Fruit fly (Drosophila melanogaster): ENCODE data around the gene CG15743.

The CG15743 gene

dm6 chrX:13253062-13253724 lies 32.3 kb upstream of the CG15743 start (continued):
- peak; percentile 55 for TF ChIP-seq mam (GFP tag; optimal IDR thresholded peaks at IDR 0.05)
- peak; percentile 51; the same call in 1 of the 2 replicates for TF ChIP-seq chm (GFP tag; IDR thresholded peaks at IDR 0.05)
- no peak for TF ChIP-seq CG12071 (GFP tag; optimal IDR thresholded peaks at IDR 0.05)
- peak in 1 of 2 experiments; percentile 45 for TF ChIP-seq chif (GFP tag; optimal IDR thresholded peaks at IDR 0.05)
- no peak for TF ChIP-seq CG7357 (GFP tag; IDR thresholded peaks at IDR 0.05)
- peak; percentile 23; the same call in 1 of the 2 replicates for TF ChIP-seq seq (GFP tag; IDR thresholded peaks at IDR 0.05)
- no peak for TF ChIP-seq CG6813 (GFP tag; optimal IDR thresholded peaks at IDR 0.05)
- peak; percentile 21 to 56 for TF ChIP-seq Hr51 (GFP tag; optimal IDR thresholded peaks at IDR 0.05)
- peak; percentile 66 for TF ChIP-seq CG12769 (tag; optimal IDR thresholded peaks at IDR 0.05)
- no peak for TF ChIP-seq CG43689 (GFP tag; IDR thresholded peaks at IDR 0.05)
- TF ChIP-seq vfl (GFP tag; optimal IDR thresholded peaks at IDR 0.05), result no peak
- TF ChIP-seq CoRest (tag; optimal IDR thresholded peaks at IDR 0.05), result peak; percentile 42
- TF ChIP-seq CG2712 (tag; optimal IDR thresholded peaks at IDR 0.05), result peak; percentile 44
- TF ChIP-seq ttk (GFP tag; IDR thresholded peaks at IDR 0.05), result peak; percentile 58
- no peak for TF ChIP-seq sug (tag; optimal IDR thresholded peaks at IDR 0.05)
- no peak for TF ChIP-seq prd (optimal IDR thresholded peaks at IDR 0.05)
- TF ChIP-seq prd (GFP tag; IDR thresholded peaks at IDR 0.05), result peak; percentile 30
- peak; percentile 18 for TF ChIP-seq CG12659 (GFP tag; optimal IDR thresholded peaks at IDR 0.05)
- no peak for TF ChIP-seq Doc2 (GFP tag; IDR thresholded peaks at IDR 0.05)
- peak; percentile 44 for TF ChIP-seq Oli (tag; optimal IDR thresholded peaks at IDR 0.05)
- TF ChIP-seq pita (GFP tag; optimal IDR thresholded peaks at IDR 0.05), result no peak
- peak; percentile 76 for TF ChIP-seq Rfx (GFP tag; IDR thresholded peaks at IDR 0.05)
- TF ChIP-seq ssp (GFP tag; IDR thresholded peaks at IDR 0.05), result peak; percentile 31; the same call in 1 of the 2 replicates
- TF ChIP-seq Hr3 (GFP tag; optimal IDR thresholded peaks at IDR 0.05), result no peak
- 0 out of 3 replicates have a peak, but pooled peaks have one; percentile 29 for TF ChIP-seq ase (GFP tag; IDR thresholded peaks at IDR 0.05)
- no peak for TF ChIP-seq cas (GFP tag; IDR thresholded peaks at IDR 0.05)
- TF ChIP-seq CG1832 (GFP tag; optimal IDR thresholded peaks at IDR 0.05), result no peak
- peak; percentile 40 for TF ChIP-seq CG12391 (tag; optimal IDR thresholded peaks at IDR 0.05)
- no peak for TF ChIP-seq Oaz (GFP tag; IDR thresholded peaks at IDR 0.05)
- TF ChIP-seq jigr1 (GFP tag; IDR thresholded peaks at IDR 0.05), result no peak
- TF ChIP-seq zfh1 (GFP tag; IDR thresholded peaks at IDR 0.05), result peak; percentile 57; the same call in 2 of the 3 replicates
- no peak for TF ChIP-seq CG1529 (GFP tag; optimal IDR thresholded peaks at IDR 0.05)
- TF ChIP-seq jumu (GFP tag; optimal IDR thresholded peaks at IDR 0.05), result peak; percentile 20
- no peak for TF ChIP-seq unc-4 (GFP tag; IDR thresholded peaks at IDR 0.05; ENCODE audit: partially characterized antibody)
- peak; percentile 77 for TF ChIP-seq Ptx1 (GFP tag; IDR thresholded peaks at IDR 0.05)
- TF ChIP-seq vvl (GFP tag; IDR thresholded peaks at IDR 0.05), result peak; percentile 80
- TF ChIP-seq CG9215 (GFP tag; IDR thresholded peaks at IDR 0.05), result peak; percentile 35; the same call in 1 of the 2 replicates
- TF ChIP-seq Dbx (GFP tag; IDR thresholded peaks at IDR 0.05), result peak; percentile 14; the same call in 1 of the 3 replicates
- peak; percentile 46; the same call in 1 of the 3 replicates for TF ChIP-seq CG2889 (GFP tag; IDR thresholded peaks at IDR 0.05)
- TF ChIP-seq CG18476 (GFP tag; optimal IDR thresholded peaks at IDR 0.05), result no peak
- TF ChIP-seq zf30C (GFP tag; optimal IDR thresholded peaks at IDR 0.05), result no peak
- TF ChIP-seq ftz-f1 (GFP tag; optimal IDR thresholded peaks at IDR 0.05), result no peak
- TF ChIP-seq CG16779 (GFP tag; IDR thresholded peaks at IDR 0.05), result no peak
- peak; percentile 35 for TF ChIP-seq phol (tag; optimal IDR thresholded peaks at IDR 0.05)
- peak; percentile 31 for TF ChIP-seq unpg (GFP tag; optimal IDR thresholded peaks at IDR 0.05)
- TF ChIP-seq Blimp-1 (GFP tag; optimal IDR thresholded peaks at IDR 0.05), result peak; percentile 34
- TF ChIP-seq CG5180 (GFP tag; optimal IDR thresholded peaks at IDR 0.05), result no peak
- no peak for TF ChIP-seq sc (optimal IDR thresholded peaks at IDR 0.05)
- TF ChIP-seq sc (GFP tag; optimal IDR thresholded peaks at IDR 0.05), result no peak
- no peak for TF ChIP-seq NC2α (GFP tag; optimal IDR thresholded peaks at IDR 0.05)

All from whole organism, embryonic.